Worm (Caenorhabditis elegans) whole organism, L2 larva: ENCODE results near the gene T28A11.20.

ENCODE experiments used
- C34F6.9 ChIP-seq: fragments of 150-350 bp; optimal IDR thresholded peaks from 2 replicates; lab custom pipeline; 2014; ENCODE audit warnings: missing biosample characterization, missing genetic modification characterization
- ZK546.5 ChIP-seq: sonication (generic microtip); optimal IDR thresholded peaks from 2 replicates; lab custom pipeline; 2017; ENCODE audit warnings: missing biosample characterization, missing genetic modification characterization
- ama-1 ChIP-seq: fragments of 150-350 bp; optimal IDR thresholded peaks from 2 replicates; lab custom pipeline; 2018; ENCODE audit warnings: inconsistent platforms
- egl-27 ChIP-seq: sonication (generic microtip); optimal IDR thresholded peaks from 3 replicates; lab custom pipeline; 2017; ENCODE audit warnings: missing biosample characterization, missing genetic modification reagents, missing genetic modification characterization
- elt-3 ChIP-seq: sonication (generic microtip); optimal IDR thresholded peaks from 2 replicates; lab custom pipeline; 2017; ENCODE audit warnings: missing biosample characterization, missing genetic modification characterization
- lin-11 ChIP-seq: fragments of 150-350 bp; sonication (generic microtip); optimal IDR thresholded peaks from 2 replicates; lab custom pipeline; 2014; ENCODE audit warnings: missing biosample characterization, missing genetic modification characterization, inconsistent platforms, mixed read lengths
- lin-39 ChIP-seq: fragments of 150-350 bp; optimal IDR thresholded peaks from 2 replicates; lab custom pipeline; 2014; ENCODE audit warnings: missing biosample characterization, missing genetic modification reagents, missing genetic modification characterization
- lsy-2 ChIP-seq, 2 experiments: fragments of 150-350 bp in 1 of 2; sonication (generic microtip) in 1 of 2; optimal IDR thresholded peaks; 2 replicates each; lab custom pipeline; 2014 to 2017; ENCODE audit warnings: missing biosample characterization in 2 of 2, missing genetic modification characterization in 2 of 2
- mdl-1 ChIP-seq, 2 experiments: fragments of 150-350 bp in 1 of 2; sonication (generic microtip) in 1 of 2; optimal IDR thresholded peaks; 2 replicates each; lab custom pipeline; 2017; ENCODE audit warnings: missing biosample characterization in 2 of 2, missing genetic modification characterization in 2 of 2
- nhr-237 ChIP-seq: fragments of 150-350 bp; optimal IDR thresholded peaks from 2 replicates; lab custom pipeline; 2014; ENCODE audit warnings: missing biosample characterization, missing genetic modification characterization
- nhr-25 ChIP-seq: fragments of 150-350 bp; sonication (generic microtip); optimal IDR thresholded peaks from 3 replicates; lab custom pipeline; 2014; ENCODE audit warnings: missing biosample characterization, missing genetic modification characterization
- snpc-4 ChIP-seq: fragments of 150-350 bp; optimal IDR thresholded peaks from 2 replicates; lab custom pipeline; 2014; ENCODE audit warnings: missing biosample characterization, missing genetic modification characterization

- TF ChIP-seq elt-3 (no peak), lsy-2 (tag; optimal IDR thresholded peaks at IDR 0.05; lab: Kevin White, UChicago) (no peak), ama-1 (no peak), egl-27 (tag; lab: Kevin White, UChicago) (no peak), mdl-1 (tag; optimal IDR thresholded peaks at IDR 0.05; lab: Kevin White, UChicago) (no peak), lin-11 (tag; lab: Kevin White, UChicago) (no peak), snpc-4 (tag; lab: Kevin White, UChicago) (no peak), nhr-25 (no peak), lin-39 (tag; lab: Kevin White, UChicago) (no peak), nhr-237 (no peak), ZK546.5 (tag; lab: Kevin White, UChicago) (no peak), C34F6.9 (tag; lab: Kevin White, UChicago) (no peak)
Observed at ce11 chrV:3301898-3302297, 28.8 kb upstream of the T28A11.20 start, which contains the start of gene srbc-1.
